Worm (Caenorhabditis elegans): ENCODE measurements around the gene npr-26.

- TF ChIP-seq nhr-6 (tag; optimal IDR thresholded peaks at IDR 0.05), result no peak
- no peak for TF ChIP-seq ceh-82 (tag; optimal IDR thresholded peaks at IDR 0.05)
- TF ChIP-seq nhr-10 (tag; optimal IDR thresholded peaks at IDR 0.05), result no peak
- no peak for TF ChIP-seq ztf-11 (tag; optimal IDR thresholded peaks at IDR 0.05)
- TF ChIP-seq lin-39 (tag; optimal IDR thresholded peaks at IDR 0.05), result no peak
- no peak for TF ChIP-seq elt-3 (tag; optimal IDR thresholded peaks at IDR 0.05)
- no peak for TF ChIP-seq mbf-1 (tag; optimal IDR thresholded peaks at IDR 0.05)
- no peak for TF ChIP-seq nhr-237 (tag; optimal IDR thresholded peaks at IDR 0.05)
- TF ChIP-seq nhr-77 (tag; optimal IDR thresholded peaks at IDR 0.05), result no peak
- no peak for TF ChIP-seq fos-1 (tag; optimal IDR thresholded peaks at IDR 0.05)
Measured at ce11 chrIV:17399455-17399854, 18.2 kb downstream of the npr-26 start, which contains the start of gene T02D1.4.

All from whole organism, L2 larva.